Fruit fly (Drosophila melanogaster): ENCODE results near the gene Smyd4-2.
A peak's percentile ranks its signal among the peaks of the same experiment; 100 is the strongest.

Smyd4-2 gene

dm6 chr3L:12408513-12409320 is 7.0 kb upstream of the Smyd4-2 start (continued):
- TF ChIP-seq CG4820 (GFP tag; optimal IDR thresholded peaks at IDR 0.05) (no peak), ttk (GFP tag; IDR thresholded peaks at IDR 0.05) (peak; percentile 95), crp (GFP tag; optimal IDR thresholded peaks at IDR 0.05) (no peak), CG5245 (GFP tag; optimal IDR thresholded peaks at IDR 0.05) (no peak), CoRest (tag; optimal IDR thresholded peaks at IDR 0.05) (no peak), CG1024 (GFP tag; IDR thresholded peaks at IDR 0.05) (no peak), BtbVII (GFP tag; optimal IDR thresholded peaks at IDR 0.05) (peak; percentile 71), eyg (GFP tag; optimal IDR thresholded peaks at IDR 0.05) (peak; percentile 74), CG11247 (GFP tag; IDR thresholded peaks at IDR 0.05) (no peak), Hey (tag; optimal IDR thresholded peaks at IDR 0.05) (peak; percentile 79), CG31365 (tag; optimal IDR thresholded peaks at IDR 0.05) (no peak), CG8290 (GFP tag; optimal IDR thresholded peaks at IDR 0.05) (no peak), CG8290 (tag; optimal IDR thresholded peaks at IDR 0.05) (peak in 1 of 2 experiments; percentile 83), CG6654 (GFP tag; optimal IDR thresholded peaks at IDR 0.05) (no peak), Sry-β (GFP tag; optimal IDR thresholded peaks at IDR 0.05) (no peak), Hr3 (GFP tag; optimal IDR thresholded peaks at IDR 0.05) (no peak), CG10321 (GFP tag; IDR thresholded peaks at IDR 0.05) (no peak), Neu2 (GFP tag; optimal IDR thresholded peaks at IDR 0.05; ENCODE audit: borderline replicate concordance) (no peak), CG10462 (GFP tag; optimal IDR thresholded peaks at IDR 0.05) (no peak), Optix (GFP tag; IDR thresholded peaks at IDR 0.05) (peak; percentile 44; the same call in 1 of the 3 replicates), ci (GFP tag; IDR thresholded peaks at IDR 0.05) (peak; percentile 87), Hmx (GFP tag; optimal IDR thresholded peaks at IDR 0.05) (peak; percentile 42), Bgb (GFP tag; IDR thresholded peaks at IDR 0.05; ENCODE audit: partially characterized antibody) (peak; percentile 58; the same call in 1 of the 2 replicates), CG10654 (GFP tag; optimal IDR thresholded peaks at IDR 0.05) (no peak), ERR (GFP tag; optimal IDR thresholded peaks at IDR 0.05) (peak; percentile 88), jigr1 (GFP tag; IDR thresholded peaks at IDR 0.05) (no peak)

- TF ChIP-seq pros (GFP tag; optimal IDR thresholded peaks at IDR 0.05) = no peak
Observed at dm6 chr3L:12407779-12408178, 6.0 kb upstream of the Smyd4-2 start.

DNA sequence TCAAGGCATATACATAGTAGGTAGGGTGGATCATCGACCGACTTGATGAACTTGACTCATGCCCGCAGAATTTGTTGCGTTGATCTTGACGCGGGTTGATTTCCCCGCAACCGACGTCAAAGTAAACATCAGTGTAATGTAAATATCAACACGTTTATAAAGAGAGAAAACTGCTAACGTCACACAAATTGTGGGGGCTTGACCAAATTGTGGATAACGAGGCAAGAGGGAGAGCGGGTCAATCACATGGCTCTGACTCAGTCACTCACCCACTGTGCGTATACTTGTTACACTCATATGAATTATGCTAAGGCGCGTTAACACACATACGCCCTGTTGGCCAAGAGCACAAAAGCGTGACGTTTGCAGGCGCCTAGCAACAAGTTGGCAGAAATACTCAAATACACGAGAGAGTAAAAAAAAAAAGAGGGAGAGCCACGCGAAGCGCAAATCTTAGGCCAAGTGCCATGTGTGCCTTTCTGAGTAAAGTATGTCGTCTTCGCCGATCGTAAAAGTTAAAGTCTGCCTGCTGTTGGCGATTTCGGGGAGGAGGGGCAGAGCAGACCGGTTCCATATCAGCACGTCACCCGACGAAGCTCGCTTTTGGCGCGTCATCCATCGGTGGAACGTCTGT is 5.4 kb upstream of the Smyd4-2 start:
- TF ChIP-seq gfzf (GFP tag; optimal IDR thresholded peaks at IDR 0.05) (peak; percentile 14), CG10267 (tag; optimal IDR thresholded peaks at IDR 0.05) (no peak), CG11723 (GFP tag; optimal IDR thresholded peaks at IDR 0.05) (peak; percentile 84), Neu2 (GFP tag; optimal IDR thresholded peaks at IDR 0.05; ENCODE audit: borderline replicate concordance) (no peak), CG9609 (GFP tag; optimal IDR thresholded peaks at IDR 0.05) (peak; percentile 83), CG7839 (tag; optimal IDR thresholded peaks at IDR 0.05) (peak; percentile 73), zfh1 (GFP tag; IDR thresholded peaks at IDR 0.05) (peak; percentile 81), fd3F (GFP tag; optimal IDR thresholded peaks at IDR 0.05) (peak; percentile 93), CG6689 (GFP tag; IDR thresholded peaks at IDR 0.05) (peak; percentile 84), CG6854 (GFP tag; optimal IDR thresholded peaks at IDR 0.05) (peak; percentile 87), Scr (GFP tag; IDR thresholded peaks at IDR 0.05; ENCODE audit: partially characterized antibody) (0 out of 2 replicates have a peak, but pooled peaks have one; percentile 27), pros (GFP tag; optimal IDR thresholded peaks at IDR 0.05) (peak; percentile 95), Dip3 (GFP tag; optimal IDR thresholded peaks at IDR 0.05) (peak; percentile 83), CG15479 (GFP tag; optimal IDR thresholded peaks at IDR 0.05) (no peak), CG14667 (GFP tag; IDR thresholded peaks at IDR 0.05) (peak; percentile 54; the same call in 1 of the 2 replicates), Hr39 (optimal IDR thresholded peaks at IDR 0.05) (no peak), onecut (GFP tag; IDR thresholded peaks at IDR 0.05) (peak; percentile 90), nom (GFP tag; optimal IDR thresholded peaks at IDR 0.05) (peak; percentile 58), tin (GFP tag; optimal IDR thresholded peaks at IDR 0.05) (peak; percentile 55), CG15011 (GFP tag; optimal IDR thresholded peaks at IDR 0.05) (peak; percentile 93), p53 (GFP tag; optimal IDR thresholded peaks at IDR 0.05) (peak; percentile 84), pfk (GFP tag; optimal IDR thresholded peaks at IDR 0.05) (peak; percentile 80)
